Worm (Caenorhabditis elegans) whole organism, late embryonic: ENCODE measurements around the gene R04D3.2.
A peak's percentile ranks its signal among the peaks of the same experiment; 100 is the strongest.

Experiments
- ama-1 ChIP-seq: fragments of 150-350 bp; optimal IDR thresholded peaks from 2 replicates; lab custom pipeline; 2014
- ceh-18 ChIP-seq: sonication (generic microtip); optimal IDR thresholded peaks from 2 replicates; lab custom pipeline; 2016; ENCODE audit warnings: missing genetic modification characterization, missing compliant biosample characterization
- ceh-22 ChIP-seq: sonication (generic microtip); optimal IDR thresholded peaks from 2 replicates; lab custom pipeline; 2017; ENCODE audit warnings: missing biosample characterization, missing genetic modification characterization
- ceh-31 ChIP-seq: sonication (generic microtip); optimal IDR thresholded peaks from 2 replicates; lab custom pipeline; 2016; ENCODE audit warnings: missing genetic modification characterization, missing compliant biosample characterization
- dmd-4 ChIP-seq: sonication (generic microtip); optimal IDR thresholded peaks from 2 replicates; lab custom pipeline; 2016; ENCODE audit warnings: borderline replicate concordance, missing genetic modification characterization, missing compliant biosample characterization
- elt-2 ChIP-seq: sonication (generic microtip); optimal IDR thresholded peaks from 2 replicates; lab custom pipeline; 2016; ENCODE audit warnings: missing genetic modification reagents, missing genetic modification characterization, missing compliant biosample characterization
- ets-4 ChIP-seq: sonication (generic microtip); optimal IDR thresholded peaks from 2 replicates; lab custom pipeline; 2016; ENCODE audit warnings: missing genetic modification characterization, missing compliant biosample characterization
- fax-1 ChIP-seq: sonication (generic microtip); optimal IDR thresholded peaks from 2 replicates; lab custom pipeline; 2016; ENCODE audit warnings: missing genotype, missing genetic modification characterization, missing compliant biosample characterization
- fkh-10 ChIP-seq: fragments of 150-350 bp; optimal IDR thresholded peaks from 2 replicates; lab custom pipeline; 2014; ENCODE audit warnings: missing biosample characterization, missing genetic modification reagents, missing genetic modification characterization
- lin-11 ChIP-seq: fragments of 200-800 bp; sonication (Bioruptor generic); optimal IDR thresholded peaks from 2 replicates; lab custom pipeline; 2018; ENCODE audit warnings: mild to moderate bottlenecking, missing genetic modification characterization, missing compliant biosample characterization
- nhr-11 ChIP-seq: fragments of 150-350 bp; optimal IDR thresholded peaks from 2 replicates; lab custom pipeline; 2014; ENCODE audit warnings: missing biosample characterization, missing genetic modification characterization
- nhr-232 ChIP-seq: sonication (generic microtip); optimal IDR thresholded peaks from 2 replicates; lab custom pipeline; 2016; ENCODE audit warnings: missing genetic modification characterization, missing compliant biosample characterization

ce11 chrX:13251354-13251843, 35.0 kb downstream of the R04D3.2 start:
- TF ChIP-seq nhr-232 (no peak), elt-2 (no peak), ets-4 (tag; lab: Kevin White, UChicago) (peak; percentile 7), ceh-22 (tag; lab: Kevin White, UChicago) (no peak), fkh-10 (no peak), nhr-11 (tag; lab: Kevin White, UChicago) (no peak), ama-1 (lab: Kevin White, UChicago) (no peak), dmd-4 (peak; percentile 29), fax-1 (tag; lab: Kevin White, UChicago) (no peak), ceh-31 (tag; lab: Kevin White, UChicago) (peak; percentile 88), ceh-18 (tag; lab: Kevin White, UChicago) (peak; percentile 50), lin-11 (tag; lab: Kevin White, UChicago) (no peak)
